Worm (Caenorhabditis elegans): ENCODE measurements around the gene unc-22.
A peak's percentile ranks its signal among the peaks of the same experiment; 100 is the strongest.

The unc-22 gene

DNA sequence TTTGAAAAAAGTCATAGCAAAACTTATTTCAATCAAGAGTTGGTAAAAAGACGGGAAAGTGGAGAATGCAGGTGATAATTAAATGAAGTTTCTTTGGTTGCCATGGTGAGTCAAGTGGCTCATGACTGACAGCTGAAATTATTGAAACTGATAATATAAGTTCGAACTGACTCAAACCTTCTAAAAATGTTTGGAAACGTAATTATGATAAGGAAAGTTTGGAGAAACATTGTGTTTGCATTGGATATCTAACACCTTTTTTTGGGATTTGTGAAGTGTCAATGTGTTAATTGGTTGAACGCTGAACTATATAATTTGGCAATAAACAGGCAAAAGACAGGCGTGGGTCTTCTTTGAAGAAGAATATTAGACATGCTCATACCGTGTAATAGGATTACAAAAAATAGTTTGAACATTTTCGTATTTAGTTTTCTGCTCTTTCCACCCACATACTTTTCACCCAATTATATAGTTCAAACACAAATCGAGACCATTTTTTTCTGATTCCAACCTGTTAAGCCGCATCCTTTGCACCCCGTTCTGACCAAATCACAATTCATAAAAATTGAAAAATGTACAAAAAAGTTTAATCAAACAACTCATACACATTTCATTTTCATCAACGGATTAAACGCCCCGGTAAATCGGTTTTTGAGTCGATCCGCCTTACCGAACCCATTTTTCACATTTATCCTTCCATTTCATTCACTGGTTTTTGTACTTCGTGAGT, 85.3 kb downstream of the unc-22 start, which contains the start of the genes srlf-33 and srlf-32:
Gene srlf-33 (minus strand): TSS at position 101 of the 730 bp plus-strand sequence.
Gene srlf-32 (plus strand): TSS at position 680 of the 730 bp plus-strand sequence.
- TF ChIP-seq pha-4 (tag; optimal IDR thresholded peaks at IDR 0.05) (no peak), flh-1 (GFP tag; optimal IDR thresholded peaks at IDR 0.05) (no peak), hlh-1 (tag; optimal IDR thresholded peaks at IDR 0.05) (no peak), mab-5 (tag; optimal IDR thresholded peaks at IDR 0.05) (no peak), nhr-76 (tag; optimal IDR thresholded peaks at IDR 0.05) (no peak), ces-1 (GFP tag; optimal IDR thresholded peaks at IDR 0.05) (no peak), lin-32 (GFP tag; optimal IDR thresholded peaks at IDR 0.05) (no peak), ceh-83 (GFP tag; optimal IDR thresholded peaks at IDR 0.05) (no peak), snpc-4 (tag; optimal IDR thresholded peaks at IDR 0.05) (no peak)

DNA sequence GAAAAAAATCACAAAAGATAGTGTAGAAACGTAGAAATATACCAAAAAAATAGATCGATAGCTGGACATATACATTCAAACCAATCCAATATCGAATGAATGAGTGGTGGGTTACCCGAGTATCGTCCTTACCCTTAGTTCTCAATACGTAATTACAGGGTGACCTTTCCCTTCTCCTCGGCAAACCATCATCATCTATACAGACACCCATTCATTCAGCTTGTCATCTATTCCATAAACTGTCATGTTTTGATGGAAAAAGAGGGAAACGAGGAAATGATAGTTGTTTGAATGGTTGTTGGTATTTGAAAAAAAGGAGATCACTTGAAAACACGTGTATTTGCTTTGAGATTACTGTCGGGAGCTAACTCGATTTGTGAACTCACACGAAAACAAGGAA, 86.7 kb downstream of the unc-22 start:
- TF ChIP-seq nhr-2 (tag; optimal IDR thresholded peaks at IDR 0.05) (peak; percentile 32), flh-1 (GFP tag; optimal IDR thresholded peaks at IDR 0.05) (no peak), unc-39 (tag; optimal IDR thresholded peaks at IDR 0.05) (no peak)

DNA sequence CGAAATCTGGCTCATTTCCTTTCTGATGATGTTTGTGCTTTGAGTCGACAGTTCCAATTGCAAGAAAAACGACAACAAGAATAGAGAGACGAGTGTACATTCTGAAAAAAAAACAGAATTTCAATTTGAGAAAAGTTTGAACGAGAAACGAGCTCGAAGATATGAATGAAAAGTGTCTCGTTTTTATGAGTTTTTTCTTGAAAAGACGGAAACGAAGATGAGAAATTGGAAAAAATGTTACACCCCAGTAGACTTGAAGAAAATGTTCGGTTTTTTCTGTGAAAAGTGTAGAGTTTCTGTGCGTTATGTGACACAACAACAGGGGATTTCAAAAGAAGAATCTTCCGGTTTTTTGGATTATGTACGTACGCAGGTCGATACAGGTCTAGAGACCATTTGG, 87.7 kb downstream of the unc-22 start, which contains the start of gene srlf-31:
Gene srlf-31 (minus strand): TSS at position 101 of the 400 bp plus-strand sequence.
- TF ChIP-seq mls-2 (tag; optimal IDR thresholded peaks at IDR 0.05), result no peak
- TF ChIP-seq lin-32 (GFP tag; optimal IDR thresholded peaks at IDR 0.05), result no peak
- TF ChIP-seq tbx-8 (GFP tag; optimal IDR thresholded peaks at IDR 0.05), result no peak
- no peak for TF ChIP-seq mep-1 (tag; optimal IDR thresholded peaks at IDR 0.05)
- TF ChIP-seq nhr-2 (tag; optimal IDR thresholded peaks at IDR 0.05), result no peak
- no peak for TF ChIP-seq lin-13 (tag; optimal IDR thresholded peaks at IDR 0.05)
- TF ChIP-seq blmp-1 (tag; optimal IDR thresholded peaks at IDR 0.05), result no peak
- no peak for TF ChIP-seq lsy-2 (tag; optimal IDR thresholded peaks at IDR 0.05)
- no peak for TF ChIP-seq ces-1 (GFP tag; optimal IDR thresholded peaks at IDR 0.05)
- TF ChIP-seq unc-62 (GFP tag; optimal IDR thresholded peaks at IDR 0.05), result no peak
- no peak for TF ChIP-seq ztf-11 (tag; optimal IDR thresholded peaks at IDR 0.05)
- TF ChIP-seq ceh-83 (GFP tag; optimal IDR thresholded peaks at IDR 0.05), result no peak
- TF ChIP-seq mab-5 (tag; optimal IDR thresholded peaks at IDR 0.05), result no peak
- TF ChIP-seq unc-39 (tag; optimal IDR thresholded peaks at IDR 0.05), result no peak
- no peak for TF ChIP-seq ham-2 (GFP tag; optimal IDR thresholded peaks at IDR 0.05)
- no peak for TF ChIP-seq nhr-28 (tag; optimal IDR thresholded peaks at IDR 0.05)
- TF ChIP-seq cnd-1 (tag; optimal IDR thresholded peaks at IDR 0.05), result no peak
- no peak for TF ChIP-seq M03D4.4 (tag; optimal IDR thresholded peaks at IDR 0.05)
